Worm (Caenorhabditis elegans) whole organism, late embryonic: ENCODE data around the gene ZK1320.3.

Experiments
- dmd-4 ChIP-seq: sonication (generic microtip); optimal IDR thresholded peaks from 2 replicates; lab custom pipeline; 2016; ENCODE audit warnings: borderline replicate concordance, missing genetic modification characterization, missing compliant biosample characterization
- hlh-6 ChIP-seq: sonication (generic microtip); optimal IDR thresholded peaks from 2 replicates; lab custom pipeline; 2016; ENCODE audit warnings: missing genotype, missing genetic modification characterization, missing compliant biosample characterization
- lim-6 ChIP-seq: sonication (generic microtip); optimal IDR thresholded peaks from 2 replicates; lab custom pipeline; 2016; ENCODE audit warnings: missing genetic modification characterization, missing compliant biosample characterization
- nhr-232 ChIP-seq: sonication (generic microtip); optimal IDR thresholded peaks from 2 replicates; lab custom pipeline; 2016; ENCODE audit warnings: missing genetic modification characterization, missing compliant biosample characterization
- npax-4 ChIP-seq: sonication (generic microtip); optimal IDR thresholded peaks from 2 replicates; lab custom pipeline; 2016; ENCODE audit warnings: missing genetic modification characterization, missing compliant biosample characterization
- pros-1 ChIP-seq: fragments of 150-350 bp; optimal IDR thresholded peaks from 2 replicates; lab custom pipeline; 2014; ENCODE audit warnings: missing biosample characterization, missing genetic modification reagents, missing genetic modification characterization
- sox-4 ChIP-seq: sonication (generic microtip); optimal IDR thresholded peaks from 2 replicates; lab custom pipeline; 2017; ENCODE audit warnings: mild to moderate bottlenecking, missing genetic modification characterization, inconsistent platforms, missing compliant biosample characterization

ce11 chrII:9619402-9619862, 40.8 kb downstream of the ZK1320.3 start:
- TF ChIP-seq pros-1 (no peak), sox-4 (tag; lab: Kevin White, UChicago) (no peak), hlh-6 (tag; lab: Kevin White, UChicago) (no peak), nhr-232 (tag; lab: Kevin White, UChicago) (no peak), npax-4 (tag; lab: Kevin White, UChicago) (no peak), dmd-4 (no peak), lim-6 (tag; lab: Kevin White, UChicago) (no peak)
